Fruit fly (Drosophila melanogaster): ENCODE data around the gene Vha14-2.

Gene Vha14-2

DNA sequence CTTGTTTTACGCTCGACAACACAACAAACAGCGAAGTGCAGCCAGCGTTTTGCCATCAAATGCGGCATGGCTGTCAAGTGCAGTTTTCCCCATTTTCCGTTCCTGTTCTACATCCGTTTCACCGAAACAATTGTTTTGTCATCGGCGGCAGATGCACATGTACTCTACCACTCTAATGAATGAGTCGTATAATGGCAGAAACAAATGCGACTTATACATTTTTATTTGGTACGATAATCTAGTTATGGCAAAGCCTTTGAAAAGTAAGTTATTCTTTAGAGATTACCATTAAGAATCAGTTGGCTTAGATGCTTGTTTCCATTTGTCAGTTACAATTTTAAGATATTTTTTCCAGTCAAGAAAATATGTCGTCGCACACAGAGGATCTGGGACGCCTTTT, at the start of gene Vha14-2:
Gene Vha14-2 (plus strand): TSS at position 301 of the 400 bp plus-strand sequence.
- TF ChIP-seq Ets21C (GFP tag; optimal IDR thresholded peaks at IDR 0.05): no peak
- TF ChIP-seq Ets96B (tag; optimal IDR thresholded peaks at IDR 0.05): no peak
- TF ChIP-seq CG9139 (GFP tag; optimal IDR thresholded peaks at IDR 0.05): no peak
- TF ChIP-seq CG32006 (GFP tag; optimal IDR thresholded peaks at IDR 0.05): no peak
- no peak for TF ChIP-seq CG6808 (GFP tag; optimal IDR thresholded peaks at IDR 0.05)

dm6 chr3R:6078183-6078582, 44.2 kb upstream of the Vha14-2 start, which contains the start of gene Or83c:
Gene Or83c, minus strand, starts transcription at chr3R:6078283.
- TF ChIP-seq dsx (GFP tag; optimal IDR thresholded peaks at IDR 0.05; ENCODE audit: poor library complexity, severe bottlenecking) (no peak), CG11902 (GFP tag; optimal IDR thresholded peaks at IDR 0.05) (no peak), Eip78C (GFP tag) (no peak), Hr38 (GFP tag; optimal IDR thresholded peaks at IDR 0.05) (no peak), Smox (GFP tag; optimal IDR thresholded peaks at IDR 0.05) (no peak), topi (GFP tag; optimal IDR thresholded peaks at IDR 0.05) (no peak), CG11294 (GFP tag; IDR thresholded peaks at IDR 0.05) (no peak), Blimp-1 (GFP tag; optimal IDR thresholded peaks at IDR 0.05) (no peak), achi (GFP tag; optimal IDR thresholded peaks at IDR 0.05) (no peak), CG3032 (tag; optimal IDR thresholded peaks at IDR 0.05) (no peak), CG16779 (tag; optimal IDR thresholded peaks at IDR 0.05) (no peak), CG15336 (GFP tag; IDR thresholded peaks at IDR 0.05) (no peak), Lpt (GFP tag; optimal IDR thresholded peaks at IDR 0.05) (no peak), CG3919 (GFP tag; optimal IDR thresholded peaks at IDR 0.05) (no peak), Met (GFP tag; optimal IDR thresholded peaks at IDR 0.05) (no peak), CG8632 (GFP tag; optimal IDR thresholded peaks at IDR 0.05) (no peak), lz (GFP tag; optimal IDR thresholded peaks at IDR 0.05) (no peak), esn (GFP tag; optimal IDR thresholded peaks at IDR 0.05) (no peak)

DNA sequence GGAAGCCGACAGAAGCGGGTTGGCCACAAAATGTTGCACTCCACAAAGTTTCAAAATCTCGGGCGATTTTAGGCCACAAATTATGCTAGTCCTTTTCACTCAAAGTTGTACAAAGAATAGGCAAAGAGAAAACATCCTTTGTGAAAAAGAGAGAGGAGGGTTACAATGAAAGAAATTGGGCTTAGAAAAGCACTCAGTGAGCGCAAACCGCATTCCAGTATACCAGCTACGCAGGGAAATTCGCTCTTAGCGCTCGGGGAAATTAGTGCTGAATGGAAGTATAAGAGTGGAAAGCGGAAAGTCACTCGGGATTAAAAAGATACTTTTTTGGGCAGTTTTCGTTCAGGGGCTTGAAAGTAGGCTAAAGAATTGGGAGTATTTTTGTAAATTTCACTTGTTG, 40.3 kb upstream of the Vha14-2 start:
- TF ChIP-seq CG6163 (GFP tag; IDR thresholded peaks at IDR 0.05): no peak
- no peak for TF ChIP-seq CG6854 (GFP tag; optimal IDR thresholded peaks at IDR 0.05)
- TF ChIP-seq Eip75B (GFP tag; optimal IDR thresholded peaks at IDR 0.05): no peak
- TF ChIP-seq CG34406 (GFP tag; optimal IDR thresholded peaks at IDR 0.05): no peak
- no peak for TF ChIP-seq achi (GFP tag; optimal IDR thresholded peaks at IDR 0.05)
- no peak for TF ChIP-seq spab (GFP tag; optimal IDR thresholded peaks at IDR 0.05)

- TF ChIP-seq CG31627 (GFP tag; optimal IDR thresholded peaks at IDR 0.05) (no peak), CG15336 (GFP tag; IDR thresholded peaks at IDR 0.05) (0 out of 2 replicates have a peak, but pooled peaks have one; percentile 9), Blimp-1 (GFP tag; optimal IDR thresholded peaks at IDR 0.05) (no peak), CG10631 (GFP tag; optimal IDR thresholded peaks at IDR 0.05) (no peak), CG11762 (GFP tag; optimal IDR thresholded peaks at IDR 0.05; ENCODE audit: insufficient read depth) (no peak), svp (GFP tag) (no peak), CG11294 (GFP tag; IDR thresholded peaks at IDR 0.05) (no peak), eg (GFP tag; IDR thresholded peaks at IDR 0.05) (no peak), esn (GFP tag; optimal IDR thresholded peaks at IDR 0.05) (no peak)
Measured at dm6 chr3R:6097042-6097441, 25.4 kb upstream of the Vha14-2 start.

DNA sequence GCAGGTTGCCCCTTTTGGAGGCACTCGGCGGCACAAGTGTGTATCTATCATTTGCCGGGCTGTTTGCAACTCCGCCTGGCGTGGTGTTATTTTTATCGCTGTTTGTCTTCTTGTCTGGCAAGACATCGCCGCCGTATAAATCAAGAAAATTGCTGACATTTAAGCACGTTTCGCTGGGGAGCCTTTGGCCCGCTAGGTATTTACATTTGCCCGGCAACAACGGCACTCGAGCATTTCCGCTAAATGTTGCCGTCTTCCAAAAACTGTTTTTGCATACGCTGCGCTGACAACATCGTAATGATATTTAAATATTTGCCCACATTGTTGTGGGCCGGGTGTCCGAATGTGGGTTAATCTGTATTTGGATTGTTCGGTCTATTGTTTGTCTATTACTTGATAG, 24.1 kb upstream of the Vha14-2 start:
- TF ChIP-seq Eip93F (GFP tag; optimal IDR thresholded peaks at IDR 0.05) (no peak), Sox102F (GFP tag; optimal IDR thresholded peaks at IDR 0.05) (no peak), CG3919 (GFP tag; optimal IDR thresholded peaks at IDR 0.05) (no peak), fkh (GFP tag; optimal IDR thresholded peaks at IDR 0.05) (peak; percentile 32), fd85E (GFP tag; optimal IDR thresholded peaks at IDR 0.05) (no peak), eg (GFP tag; IDR thresholded peaks at IDR 0.05) (0 out of 3 replicates have a peak, but pooled peaks have one; percentile 9)
